Fruit fly (Drosophila melanogaster) whole organism, embryonic: Measurements from ENCODE around the gene galla-2.
A peak's percentile ranks its signal among the peaks of the same experiment; 100 is the strongest.

Source experiments
- Abd-B ChIP-seq: fragments of 200-800 bp; sonication (Bioruptor generic); optimal IDR thresholded peaks from 2 replicates; lab custom pipeline; 2018; ENCODE audit warnings: missing biosample characterization, mild to moderate bottlenecking, missing genetic modification characterization, moderate library complexity
- CG1024 ChIP-seq: fragments of 200-800 bp; sonication (Bioruptor generic); IDR thresholded peaks from 2 replicates; pipeline ENCODE4 v1.3.6; 2022; ENCODE audit warnings: missing biosample characterization, missing genetic modification characterization
- CG10321 ChIP-seq: fragments of 200-800 bp; sonication (Bioruptor generic); IDR thresholded peaks from 2 replicates; pipeline ENCODE4 v1.3.6; 2022; ENCODE audit warnings: missing biosample characterization, missing genetic modification characterization
- CG10462 ChIP-seq: fragments of 200-800 bp; sonication (Bioruptor generic); optimal IDR thresholded peaks from 2 replicates; lab custom pipeline; 2016; ENCODE audit warnings: missing biosample characterization, missing genetic modification characterization
- CG10565 ChIP-seq: fragments of 200-800 bp; sonication (Bioruptor generic); optimal IDR thresholded peaks from 3 replicates; lab custom pipeline; 2016; ENCODE audit warnings: missing biosample characterization, mild to moderate bottlenecking, missing genetic modification characterization
- CG11398 ChIP-seq: fragments of 200-800 bp; sonication (Bioruptor generic); optimal IDR thresholded peaks from 2 replicates; lab custom pipeline; 2016; ENCODE audit warnings: missing biosample characterization, missing genetic modification characterization
- CG11723 ChIP-seq: fragments of 200-800 bp; sonication (Bioruptor generic); optimal IDR thresholded peaks from 2 replicates; lab custom pipeline; 2017; ENCODE audit warnings: missing biosample characterization, mild to moderate bottlenecking, missing genetic modification characterization
- CG12942 ChIP-seq: fragments of 200-800 bp; sonication (Bioruptor generic); optimal IDR thresholded peaks from 3 replicates; lab custom pipeline; 2016; ENCODE audit warnings: missing biosample characterization, missing genetic modification characterization
- CG13424 ChIP-seq: fragments of 200-800 bp; sonication (Bioruptor generic); optimal IDR thresholded peaks from 2 replicates; lab custom pipeline; 2019; ENCODE audit warnings: missing biosample characterization, mild to moderate bottlenecking, missing genetic modification characterization, moderate library complexity
- CG13624 ChIP-seq: fragments of 200-800 bp; sonication (Bioruptor generic); optimal IDR thresholded peaks from 2 replicates; lab custom pipeline; 2016; ENCODE audit warnings: missing biosample characterization, missing genetic modification characterization
- CG13894 ChIP-seq: fragments of 200-800 bp; sonication (Bioruptor generic); optimal IDR thresholded peaks from 3 replicates; lab custom pipeline; 2018; ENCODE audit warnings: missing biosample characterization, mild to moderate bottlenecking, missing genetic modification characterization, moderate library complexity
- CG14710 ChIP-seq: fragments of 200-800 bp; sonication (Bioruptor generic); optimal IDR thresholded peaks from 3 replicates; lab custom pipeline; 2019; ENCODE audit warnings: missing biosample characterization, mild to moderate bottlenecking, missing genetic modification characterization, moderate library complexity
- CG15269 ChIP-seq: fragments of 200-800 bp; sonication (Bioruptor generic); optimal IDR thresholded peaks from 2 replicates; lab custom pipeline; 2018; ENCODE audit warnings: missing biosample characterization, mild to moderate bottlenecking, missing genetic modification characterization, moderate library complexity
- CG15696 ChIP-seq: fragments of 200-800 bp; sonication (Bioruptor generic); optimal IDR thresholded peaks from 2 replicates; lab custom pipeline; 2019; ENCODE audit warnings: missing biosample characterization, mild to moderate bottlenecking, missing genetic modification characterization, moderate library complexity
- CG17328 ChIP-seq: fragments of 200-800 bp; sonication (Bioruptor generic); IDR thresholded peaks from 2 replicates; pipeline ENCODE4 v1.3.6; 2022; ENCODE audit warnings: missing biosample characterization, missing genetic modification characterization
- CG3065 ChIP-seq: fragments of 200-800 bp; sonication (Bioruptor generic); optimal IDR thresholded peaks from 2 replicates; lab custom pipeline; 2016; ENCODE audit warnings: missing biosample characterization, missing genetic modification characterization
- CG7987 ChIP-seq: fragments of 200-800 bp; sonication (Bioruptor generic); optimal IDR thresholded peaks from 2 replicates; lab custom pipeline; 2018; ENCODE audit warnings: missing biosample characterization, mild to moderate bottlenecking, missing genetic modification characterization, moderate library complexity
- CG8765 ChIP-seq: fragments of 200-800 bp; sonication (Bioruptor generic); IDR thresholded peaks from 2 replicates; pipeline ENCODE4 v1.3.6; 2022; ENCODE audit warnings: missing biosample characterization, missing genetic modification characterization
- CG9215 ChIP-seq: fragments of 200-800 bp; sonication (Bioruptor generic); IDR thresholded peaks from 2 replicates; pipeline ENCODE4 v1.3.6; 2022; ENCODE audit warnings: missing biosample characterization, missing genetic modification characterization
- CHES-1-like ChIP-seq: fragments of 200-800 bp; sonication (Bioruptor generic); optimal IDR thresholded peaks from 2 replicates; lab custom pipeline; 2016; ENCODE audit warnings: missing biosample characterization, missing genetic modification characterization
- CkIIα-i1 ChIP-seq: fragments of 200-800 bp; sonication (Bioruptor generic); IDR thresholded peaks from 2 replicates; pipeline ENCODE4 v1.3.6; 2022; ENCODE audit warnings: missing biosample characterization, missing genetic modification characterization
- CrebB ChIP-seq: fragments of 200-800 bp; sonication (Bioruptor generic); optimal IDR thresholded peaks from 3 replicates; lab custom pipeline; 2018; ENCODE audit warnings: missing biosample characterization, mild to moderate bottlenecking, missing genetic modification characterization
- Dll ChIP-seq: fragments of 200-800 bp; sonication (Bioruptor generic); IDR thresholded peaks from 4 replicates; pipeline ENCODE4 v1.3.6; 2022; ENCODE audit warnings: missing biosample characterization, missing genetic modification characterization; ENCODE audit not compliant: partially characterized antibody
- Doc3 ChIP-seq: fragments of 200-800 bp; sonication (Bioruptor generic); IDR thresholded peaks from 3 replicates; pipeline ENCODE4 v1.3.6; 2022; ENCODE audit warnings: missing biosample characterization, missing genetic modification characterization; ENCODE audit not compliant: partially characterized antibody
- Ets97D ChIP-seq: fragments of 200-800 bp; sonication (Bioruptor generic); optimal IDR thresholded peaks from 3 replicates; lab custom pipeline; 2016; ENCODE audit warnings: missing biosample characterization, missing genetic modification characterization
- HLH3B ChIP-seq: fragments of 200-800 bp; sonication (Bioruptor generic); IDR thresholded peaks from 2 replicates; pipeline ENCODE4 v1.3.6; 2022; ENCODE audit warnings: missing biosample characterization, missing genetic modification characterization
- HLH54F ChIP-seq: fragments of 200-800 bp; sonication (Bioruptor generic); optimal IDR thresholded peaks from 3 replicates; lab custom pipeline; 2016; ENCODE audit warnings: missing biosample characterization, missing genetic modification characterization
- Mad ChIP-seq: fragments of 200-800 bp; sonication (Bioruptor generic); optimal IDR thresholded peaks from 2 replicates; lab custom pipeline; 2016; ENCODE audit warnings: missing biosample characterization, missing genetic modification characterization
- NC2α ChIP-seq: fragments of 200-800 bp; sonication (Bioruptor generic); optimal IDR thresholded peaks from 2 replicates; lab custom pipeline; 2016; ENCODE audit warnings: missing biosample characterization, missing genetic modification characterization
- PHDP ChIP-seq: fragments of 200-800 bp; sonication (Bioruptor generic); optimal IDR thresholded peaks from 3 replicates; lab custom pipeline; 2018; ENCODE audit warnings: missing biosample characterization, mild to moderate bottlenecking, missing genetic modification characterization, moderate library complexity
- Ravus ChIP-seq: fragments of 200-800 bp; sonication (Bioruptor generic); IDR thresholded peaks from 2 replicates; pipeline ENCODE4 v1.3.6; 2022; ENCODE audit warnings: missing biosample characterization, missing genetic modification characterization
- Rx ChIP-seq: fragments of 200-800 bp; sonication (Bioruptor generic); IDR thresholded peaks from 2 replicates; pipeline ENCODE4 v1.3.6; 2022; ENCODE audit warnings: missing biosample characterization, missing genetic modification characterization
- Sin3A ChIP-seq: fragments of >200 bp; optimal IDR thresholded peaks from 2 replicates; lab custom pipeline; 2018
- Xbp1 ChIP-seq: fragments of 200-800 bp; sonication (Bioruptor generic); optimal IDR thresholded peaks from 3 replicates; lab custom pipeline; 2016; ENCODE audit warnings: missing biosample characterization, mild to moderate bottlenecking, missing genetic modification characterization
- ab ChIP-seq: fragments of 200-800 bp; sonication (Bioruptor generic); optimal IDR thresholded peaks from 2 replicates; lab custom pipeline; 2016; ENCODE audit warnings: missing biosample characterization, missing genetic modification characterization
- chinmo ChIP-seq: fragments of 200-800 bp; sonication (Bioruptor generic); IDR thresholded peaks from 4 replicates; pipeline ENCODE4 v1.3.6; 2022; ENCODE audit warnings: missing biosample characterization, missing genetic modification characterization; ENCODE audit not compliant: partially characterized antibody
- dati ChIP-seq: fragments of 200-800 bp; sonication (Bioruptor generic); IDR thresholded peaks from 2 replicates; pipeline ENCODE4 v1.3.6; 2022; ENCODE audit warnings: missing biosample characterization, missing genetic modification characterization
- ems ChIP-seq: fragments of 200-800 bp; sonication (Bioruptor generic); optimal IDR thresholded peaks from 3 replicates; lab custom pipeline; 2016; ENCODE audit warnings: missing biosample characterization, missing genetic modification characterization
- gsb-n ChIP-seq: fragments of 200-800 bp; sonication (Bioruptor generic); optimal IDR thresholded peaks from 3 replicates; lab custom pipeline; 2018; ENCODE audit warnings: missing biosample characterization, mild to moderate bottlenecking, missing genetic modification characterization
- ind ChIP-seq: fragments of 200-800 bp; sonication (Bioruptor generic); optimal IDR thresholded peaks from 3 replicates; lab custom pipeline; 2016; ENCODE audit warnings: missing biosample characterization, missing genetic modification characterization
- lilli ChIP-seq: fragments of 200-800 bp; sonication (Bioruptor generic); optimal IDR thresholded peaks from 3 replicates; lab custom pipeline; 2016; ENCODE audit warnings: missing biosample characterization, missing genetic modification characterization
- mld ChIP-seq: fragments of 200-800 bp; sonication (Bioruptor generic); IDR thresholded peaks from 3 replicates; pipeline ENCODE4 v1.3.6; 2022; ENCODE audit warnings: missing biosample characterization, missing genetic modification characterization; ENCODE audit not compliant: partially characterized antibody
- org-1 ChIP-seq: fragments of 200-800 bp; sonication (Bioruptor generic); optimal IDR thresholded peaks from 2 replicates; lab custom pipeline; 2017; ENCODE audit warnings: missing biosample characterization, missing genetic modification characterization
- pb ChIP-seq: fragments of 200-800 bp; sonication (Bioruptor generic); optimal IDR thresholded peaks from 3 replicates; lab custom pipeline; 2016; ENCODE audit warnings: missing biosample characterization, missing genetic modification characterization
- psq ChIP-seq: fragments of 200-800 bp; sonication (Bioruptor generic); optimal IDR thresholded peaks from 2 replicates; lab custom pipeline; 2017; ENCODE audit warnings: missing biosample characterization, missing genetic modification characterization
- row ChIP-seq: fragments of 200-800 bp; sonication (Bioruptor generic); IDR thresholded peaks from 3 replicates; pipeline ENCODE4 v1.3.6; 2022; ENCODE audit warnings: missing biosample characterization, missing genetic modification characterization
- sens ChIP-seq: fragments of 200-800 bp; sonication (Bioruptor generic); peaks from one replicate; lab custom pipeline; 2016; ENCODE audit warnings: missing biosample characterization, missing genetic modification characterization
- so ChIP-seq: fragments of 200-800 bp; sonication (Bioruptor generic); IDR thresholded peaks from 3 replicates; pipeline ENCODE4 v1.3.6; 2022; ENCODE audit warnings: missing biosample characterization, missing genetic modification characterization
- ttk ChIP-seq: fragments of 200-800 bp; sonication (Bioruptor generic); IDR thresholded peaks from 2 replicates; pipeline ENCODE4 v2.1.2; 2022; ENCODE audit warnings: missing biosample characterization, missing genetic modification characterization
- tup ChIP-seq: fragments of 200-800 bp; sonication (Bioruptor generic); optimal IDR thresholded peaks from 2 replicates; lab custom pipeline; 2016; ENCODE audit warnings: missing biosample characterization, mild to moderate bottlenecking, missing genetic modification characterization, moderate library complexity
- vvl ChIP-seq: fragments of 200-800 bp; sonication (Bioruptor generic); IDR thresholded peaks from 2 replicates; pipeline ENCODE4 v1.3.6; 2022; ENCODE audit warnings: missing biosample characterization, missing genetic modification characterization
- yki ChIP-seq: fragments of >200 bp; optimal IDR thresholded peaks from 3 replicates; lab custom pipeline; 2018

galla-2 gene

dm6 chr3L:10857515-10858023 is 25.1 kb upstream of the galla-2 start (continued):
- TF ChIP-seq ab (GFP tag; lab: Kevin White, UChicago): no peak
- TF ChIP-seq CG14710 (tag; lab: Kevin White, UChicago): no peak
- no peak for TF ChIP-seq Ets97D (GFP tag; lab: Kevin White, UChicago)
- TF ChIP-seq CG11398: peak; percentile 18
- no peak for TF ChIP-seq CG10565 (GFP tag; lab: Kevin White, UChicago)
- no peak for TF ChIP-seq CG10462 (GFP tag; lab: Kevin White, UChicago)
- TF ChIP-seq CkIIα-i1 (GFP tag; lab: Robert Waterston, UW): no peak
- TF ChIP-seq dati: no peak
- TF ChIP-seq NC2α (GFP tag; lab: Kevin White, UChicago): peak; percentile 35
- TF ChIP-seq Xbp1 (GFP tag; lab: Kevin White, UChicago): peak; percentile 3
- peak; percentile 3 for TF ChIP-seq PHDP
- TF ChIP-seq CG9215 (GFP tag; lab: Robert Waterston, UW): no peak
- peak; percentile 72 for TF ChIP-seq CG7987 (GFP tag; lab: Kevin White, UChicago)
- TF ChIP-seq Mad (GFP tag; lab: Kevin White, UChicago): peak; percentile 34
- no peak for TF ChIP-seq Rx (GFP tag; lab: Robert Waterston, UW)
- peak; percentile 30; the same call in 1 of the 3 replicates for TF ChIP-seq row (GFP tag; lab: Robert Waterston, UW)
- peak; percentile 83 for TF ChIP-seq CG13894 (tag; lab: Kevin White, UChicago)
- TF ChIP-seq chinmo (GFP tag; lab: Robert Waterston, UW): peak; percentile 98
- TF ChIP-seq sens (GFP tag; lab: Kevin White, UChicago): peak; percentile 90
- no peak for TF ChIP-seq org-1
- no peak for TF ChIP-seq Sin3A
- TF ChIP-seq CG8765 (GFP tag; lab: Robert Waterston, UW): no peak
- TF ChIP-seq vvl: peak; percentile 80
- TF ChIP-seq CG13624 (GFP tag; lab: Kevin White, UChicago): peak; percentile 4
- no peak for TF ChIP-seq CG11723
- TF ChIP-seq CG3065: no peak
- no peak for TF ChIP-seq ind (GFP tag; lab: Kevin White, UChicago)
- TF ChIP-seq ttk (GFP tag; lab: Robert Waterston, UW): peak; percentile 33; the same call in 1 of the 2 replicates
- TF ChIP-seq CHES-1-like: peak; percentile 7
- TF ChIP-seq mld: no peak
- TF ChIP-seq pb (GFP tag; lab: Kevin White, UChicago): peak; percentile 67
- no peak for TF ChIP-seq Dll (GFP tag; lab: Robert Waterston, UW)
- TF ChIP-seq CG1024 (GFP tag; lab: Robert Waterston, UW): peak; percentile 43; the same call in 1 of the 2 replicates
- peak; percentile 55 for TF ChIP-seq CG15269
- peak; percentile 70 for TF ChIP-seq CG17328 (GFP tag; lab: Robert Waterston, UW)
- TF ChIP-seq Doc3 (GFP tag; lab: Robert Waterston, UW): no peak
- peak; percentile 0 for TF ChIP-seq CG13424 (tag; lab: Kevin White, UChicago)
- no peak for TF ChIP-seq yki (lab: Kevin White, UChicago)
- TF ChIP-seq gsb-n: peak; percentile 31
- no peak; the same call in 1 of the 2 replicates for TF ChIP-seq HLH3B (GFP tag; lab: Robert Waterston, UW)
- peak; percentile 19 for TF ChIP-seq HLH54F (GFP tag; lab: Kevin White, UChicago)
- TF ChIP-seq lilli (GFP tag; lab: Kevin White, UChicago): peak; percentile 33
- no peak for TF ChIP-seq Ravus
- TF ChIP-seq CrebB: peak; percentile 59
- TF ChIP-seq ems: peak; percentile 3
- peak; percentile 85; the same call in 2 of the 3 replicates for TF ChIP-seq so (GFP tag; lab: Robert Waterston, UW)
- peak; percentile 45 for TF ChIP-seq psq (GFP tag; lab: Kevin White, UChicago)
- no peak for TF ChIP-seq Abd-B (GFP tag; lab: Kevin White, UChicago)
- TF ChIP-seq CG10321: peak; percentile 63; the same call in 1 of the 2 replicates
- TF ChIP-seq tup (GFP tag; lab: Kevin White, UChicago): no peak
- TF ChIP-seq CG15696 (tag; lab: Kevin White, UChicago): no peak
- TF ChIP-seq CG12942 (GFP tag; lab: Kevin White, UChicago): no peak
